Fruit fly (Drosophila melanogaster): Measurements from ENCODE around the gene Blos3.

The Blos3 gene

DNA sequence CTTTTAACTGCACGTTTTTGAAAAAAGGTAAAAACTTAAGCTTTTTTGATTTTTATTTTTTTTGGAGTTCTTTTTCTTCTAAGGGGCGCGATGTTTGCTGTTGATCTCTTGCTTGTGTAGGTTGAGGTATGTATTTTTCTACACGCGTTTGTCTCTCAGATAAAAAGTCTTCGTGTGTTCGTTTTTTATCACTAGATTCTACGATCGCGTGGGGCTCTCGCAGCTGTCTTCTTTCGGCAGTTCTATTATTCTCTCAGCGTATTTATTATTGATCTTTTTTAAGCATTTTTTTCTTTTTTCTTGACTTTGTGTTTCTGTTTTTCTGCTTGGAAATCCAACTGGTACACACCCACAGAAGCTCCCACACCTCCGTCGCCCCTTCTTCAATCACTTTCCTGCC lies 25.1 kb downstream of the Blos3 start:
- TF ChIP-seq psq (optimal IDR thresholded peaks at IDR 0.05) (no peak), ttk (optimal IDR thresholded peaks at IDR 0.05) (no peak)

DNA sequence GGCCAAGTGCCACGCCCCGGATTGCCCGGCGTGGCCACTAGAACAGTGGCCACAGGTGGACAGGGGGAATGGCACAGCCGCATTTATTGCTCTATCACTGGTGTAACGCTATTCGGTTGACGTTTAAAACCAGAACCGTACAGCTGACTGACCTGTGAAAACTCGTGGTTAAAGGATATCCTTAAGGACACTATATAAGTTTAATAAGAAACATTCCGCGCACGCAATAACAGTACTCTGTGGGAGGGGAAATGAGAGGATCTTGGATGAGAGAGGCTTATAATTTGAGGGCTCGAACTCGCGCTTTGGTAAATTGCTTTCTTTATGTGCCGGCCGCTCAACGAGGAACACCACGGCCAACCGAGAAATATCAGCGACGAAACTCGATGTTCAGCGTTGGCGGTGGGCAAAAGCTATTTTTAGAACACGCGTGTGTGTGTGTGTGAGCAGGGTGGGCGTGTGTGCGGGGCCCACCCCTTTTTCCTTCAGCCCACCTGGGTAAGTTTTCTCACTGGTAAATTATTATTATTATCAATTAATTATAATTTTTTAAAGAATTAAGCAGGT lies 26.4 kb downstream of the Blos3 start:
- TF ChIP-seq Sin3A (optimal IDR thresholded peaks at IDR 0.05) (no peak), h (optimal IDR thresholded peaks at IDR 0.05) (no peak), psq (optimal IDR thresholded peaks at IDR 0.05) (no peak)

DNA sequence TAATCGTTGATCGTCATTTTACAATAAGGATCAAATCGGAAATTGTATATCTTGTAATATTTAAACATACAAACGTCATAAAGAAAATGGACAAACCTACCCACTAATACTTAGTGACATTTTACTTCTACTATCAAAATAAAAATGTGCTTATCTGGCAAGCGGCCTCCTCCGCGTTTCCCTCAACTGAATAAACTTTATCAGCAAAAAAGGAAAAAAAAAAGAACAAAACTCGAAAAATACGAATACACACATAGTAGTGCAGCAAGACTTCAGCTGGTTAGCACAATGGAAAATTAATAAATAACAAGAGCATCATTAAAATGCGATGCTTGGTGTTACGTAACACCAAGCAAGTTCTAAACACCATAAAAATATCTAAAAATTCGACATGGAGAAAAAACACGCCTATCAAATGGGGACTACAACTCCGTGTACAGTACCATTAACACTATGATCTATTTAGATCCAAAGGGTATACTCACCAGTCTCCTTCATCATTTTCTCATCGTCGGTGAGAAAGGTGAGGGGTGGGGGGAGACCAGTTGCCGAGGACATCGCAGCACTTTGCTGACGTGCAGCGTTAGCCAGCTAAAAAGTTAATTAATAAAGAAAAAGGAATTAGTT lies 27.5 kb downstream of the Blos3 start:
- no peak for TF ChIP-seq Sin3A (optimal IDR thresholded peaks at IDR 0.05)

DNA sequence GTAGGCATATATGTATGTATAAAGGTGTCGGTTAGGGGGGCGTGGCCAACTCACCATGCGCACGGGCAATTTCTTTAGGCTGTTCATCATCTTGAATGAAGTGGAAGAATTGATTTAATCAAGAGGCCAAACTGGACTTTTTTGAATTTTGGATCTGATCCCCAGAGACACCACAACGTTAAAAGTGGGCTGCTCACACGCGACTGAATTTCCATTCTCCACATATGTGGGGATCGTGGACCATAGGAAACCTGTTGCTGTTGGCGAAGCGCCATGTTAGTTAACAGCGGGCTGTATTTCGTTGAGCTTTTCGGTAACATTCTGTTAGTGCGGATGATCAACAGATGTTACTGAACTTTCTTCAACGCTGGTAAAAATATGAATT lies 28.1 kb downstream of the Blos3 start, which contains the start of gene CG3902:
Gene CG3902 (minus strand): TSS at position 208 of the 385 bp plus-strand sequence.
- TF ChIP-seq Myc (optimal IDR thresholded peaks at IDR 0.05) (no peak), h (optimal IDR thresholded peaks at IDR 0.05) (no peak), Sin3A (optimal IDR thresholded peaks at IDR 0.05) (no peak), psq (optimal IDR thresholded peaks at IDR 0.05) (no peak), ttk (optimal IDR thresholded peaks at IDR 0.05) (no peak), insv (optimal IDR thresholded peaks at IDR 0.05) (no peak)

DNA sequence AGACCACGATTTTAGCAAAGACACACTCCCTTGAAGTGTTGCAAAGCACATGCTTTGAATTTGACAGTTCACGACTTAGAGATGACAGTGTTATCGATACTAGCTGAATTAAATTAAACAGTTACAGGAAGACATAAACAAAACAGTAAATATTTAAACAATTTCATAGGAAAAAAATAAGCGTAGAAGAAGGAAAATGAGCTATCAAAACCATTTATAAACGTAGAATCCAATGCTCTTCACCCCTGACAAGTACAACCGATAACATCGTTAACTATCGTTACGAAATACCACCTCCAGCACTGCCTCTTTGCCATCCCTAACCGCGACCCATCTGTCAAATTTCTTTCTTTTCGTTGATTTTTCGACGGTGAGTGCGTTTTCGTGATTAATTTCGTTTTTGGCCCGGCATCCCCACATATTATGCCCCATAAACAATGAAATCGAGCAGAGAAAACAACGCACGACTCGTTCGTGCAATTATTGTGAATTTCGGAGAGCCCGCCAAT lies 28.8 kb downstream of the Blos3 start, which contains the start of gene RpL26:
Gene RpL26 (plus strand): TSS at position 106 of the 509 bp plus-strand sequence.
- TF ChIP-seq Sin3A (optimal IDR thresholded peaks at IDR 0.05): no peak
- no peak for TF ChIP-seq psq (optimal IDR thresholded peaks at IDR 0.05)
- no peak for TF ChIP-seq h (optimal IDR thresholded peaks at IDR 0.05)
- TF ChIP-seq ttk (optimal IDR thresholded peaks at IDR 0.05): no peak
- TF ChIP-seq insv (optimal IDR thresholded peaks at IDR 0.05): no peak
- no peak for TF ChIP-seq Myc (optimal IDR thresholded peaks at IDR 0.05)

DNA sequence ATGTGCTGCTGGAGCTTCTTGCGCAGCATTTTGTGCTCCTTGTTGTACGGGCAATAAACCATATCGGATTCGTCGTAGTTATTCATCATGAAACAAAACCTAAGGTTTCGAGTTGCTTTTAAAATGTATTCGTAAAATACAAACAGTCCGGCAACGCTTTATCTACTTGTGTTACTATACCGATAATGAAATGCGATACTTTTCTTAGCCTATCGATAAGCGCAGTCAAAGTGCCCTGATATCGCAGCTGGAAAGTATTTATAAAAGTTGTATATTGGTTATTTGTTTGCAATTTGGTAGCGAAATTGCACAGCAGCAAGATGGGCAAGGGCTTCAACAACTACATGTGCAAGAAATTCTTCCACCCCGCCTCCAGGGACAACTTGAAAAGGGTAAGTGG lies 31.4 kb downstream of the Blos3 start, which contains the start of the genes arx and CG6843:
Gene arx (minus strand): TSS at position 144 of the 400 bp plus-strand sequence.
Gene CG6843 (plus strand): TSS at position 184 of the 400 bp plus-strand sequence.
- no peak for TF ChIP-seq insv (optimal IDR thresholded peaks at IDR 0.05)
- no peak for TF ChIP-seq Sin3A (optimal IDR thresholded peaks at IDR 0.05)
- TF ChIP-seq ttk (optimal IDR thresholded peaks at IDR 0.05): no peak
- TF ChIP-seq h (optimal IDR thresholded peaks at IDR 0.05): no peak
- no peak for TF ChIP-seq psq (optimal IDR thresholded peaks at IDR 0.05)
- no peak for TF ChIP-seq Myc (optimal IDR thresholded peaks at IDR 0.05)

DNA sequence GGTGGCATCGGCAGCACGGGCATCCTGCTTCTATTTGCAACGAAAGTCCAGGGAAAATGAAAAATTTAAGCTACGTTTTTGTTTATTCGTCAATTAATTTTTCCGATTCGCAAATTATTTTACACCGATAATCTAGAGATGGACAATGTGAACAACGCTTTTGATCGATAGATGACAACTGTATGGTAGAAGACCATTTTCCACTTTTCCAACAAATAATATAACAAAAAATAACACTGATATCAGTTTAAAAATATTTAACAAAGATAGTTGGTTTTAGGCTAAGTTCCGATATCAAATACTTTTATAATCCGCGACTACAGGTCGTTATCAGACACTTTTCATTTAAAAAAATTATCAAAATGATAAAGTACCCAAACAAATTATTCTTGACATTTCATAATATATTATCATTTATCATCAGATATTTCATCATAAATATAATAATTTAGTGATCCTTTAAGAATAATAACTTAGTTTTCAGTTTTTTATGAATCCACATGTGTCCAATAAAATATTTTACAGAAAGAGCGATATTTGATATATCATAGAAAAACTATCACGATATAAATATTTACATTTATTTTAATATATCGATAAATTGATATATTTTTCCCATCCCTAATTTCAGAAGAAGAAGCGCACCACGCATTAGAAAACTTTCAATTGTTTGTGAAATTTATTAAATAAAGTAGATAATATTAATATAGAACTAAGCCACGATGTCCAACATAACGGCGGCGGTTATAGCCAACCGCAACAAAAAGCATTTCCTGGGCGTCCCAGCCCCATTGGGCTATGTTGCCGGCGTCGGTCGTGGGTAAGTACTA lies 35.0 kb downstream of the Blos3 start, which contains the start of the genes CSN1b and Prp6:
Gene CSN1b (minus strand): TSS at position 159 of the 830 bp plus-strand sequence.
Gene Prp6 (plus strand): TSS at position 601 of the 830 bp plus-strand sequence.
- no peak for TF ChIP-seq Myc (optimal IDR thresholded peaks at IDR 0.05)
- no peak for TF ChIP-seq Sin3A (optimal IDR thresholded peaks at IDR 0.05)
- TF ChIP-seq psq (optimal IDR thresholded peaks at IDR 0.05): no peak
- TF ChIP-seq h (optimal IDR thresholded peaks at IDR 0.05): no peak
- TF ChIP-seq insv (optimal IDR thresholded peaks at IDR 0.05): no peak
- no peak for TF ChIP-seq ttk (optimal IDR thresholded peaks at IDR 0.05)

DNA sequence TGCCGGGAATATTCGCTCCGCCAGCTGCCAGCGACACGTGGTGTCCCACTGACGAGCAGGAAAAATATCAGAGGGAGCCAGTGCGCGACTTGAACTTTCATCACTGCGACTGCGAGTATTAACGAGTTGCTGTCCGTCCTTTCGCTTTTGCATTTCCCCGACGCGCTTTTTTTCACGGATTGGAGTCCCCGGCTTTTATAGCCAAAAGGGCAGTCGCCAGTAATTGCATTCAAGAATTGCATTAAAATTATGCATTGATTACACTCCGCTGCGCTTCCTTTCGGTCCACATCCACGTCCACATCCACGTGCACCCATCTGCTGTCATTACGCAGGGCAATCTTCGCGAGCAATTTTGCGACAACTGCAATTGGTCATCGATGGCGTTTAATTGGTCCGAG lies 41.1 kb downstream of the Blos3 start, which contains the start of gene Ir75d:
Gene Ir75d (minus strand): TSS at position 101 of the 400 bp plus-strand sequence.
- TF ChIP-seq Myc (optimal IDR thresholded peaks at IDR 0.05) (no peak), Sin3A (optimal IDR thresholded peaks at IDR 0.05) (no peak), psq (optimal IDR thresholded peaks at IDR 0.05) (no peak), ttk (optimal IDR thresholded peaks at IDR 0.05) (no peak), h (optimal IDR thresholded peaks at IDR 0.05) (no peak), insv (optimal IDR thresholded peaks at IDR 0.05) (no peak)

DNA sequence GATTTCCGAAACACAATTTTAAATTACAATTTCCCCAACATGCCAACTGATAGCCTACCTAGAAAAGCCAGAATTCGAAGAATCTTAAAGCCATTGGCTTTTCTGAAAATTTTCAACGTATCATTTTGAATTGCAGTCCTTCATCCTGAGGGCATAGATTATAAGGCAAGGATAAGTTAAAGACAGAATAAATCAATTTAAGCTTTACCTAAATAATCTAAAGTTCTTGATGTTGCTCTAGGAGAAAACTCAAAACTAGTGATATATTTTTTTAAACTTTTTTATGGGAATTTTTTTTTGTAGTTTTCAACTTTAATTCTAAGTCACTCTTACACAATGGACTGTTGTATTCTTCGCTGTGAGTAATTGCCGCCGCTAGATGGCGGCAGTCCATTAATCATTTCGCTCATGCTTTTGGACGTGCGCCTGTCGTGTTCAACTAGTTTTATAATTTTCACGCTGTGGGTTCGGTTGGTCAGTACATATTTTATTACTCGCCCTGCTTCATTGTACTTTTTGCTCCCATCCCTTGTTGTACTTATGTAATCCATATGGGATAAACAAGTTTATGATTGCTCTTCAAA lies 44.2 kb downstream of the Blos3 start, which contains the start of gene COX6AL2:
Gene COX6AL2 (minus strand): TSS at position 51 of the 584 bp plus-strand sequence.
- TF ChIP-seq Myc (optimal IDR thresholded peaks at IDR 0.05) (no peak), insv (optimal IDR thresholded peaks at IDR 0.05) (no peak), Sin3A (optimal IDR thresholded peaks at IDR 0.05) (no peak), h (optimal IDR thresholded peaks at IDR 0.05) (no peak), ttk (optimal IDR thresholded peaks at IDR 0.05) (no peak), psq (optimal IDR thresholded peaks at IDR 0.05) (no peak)

DNA sequence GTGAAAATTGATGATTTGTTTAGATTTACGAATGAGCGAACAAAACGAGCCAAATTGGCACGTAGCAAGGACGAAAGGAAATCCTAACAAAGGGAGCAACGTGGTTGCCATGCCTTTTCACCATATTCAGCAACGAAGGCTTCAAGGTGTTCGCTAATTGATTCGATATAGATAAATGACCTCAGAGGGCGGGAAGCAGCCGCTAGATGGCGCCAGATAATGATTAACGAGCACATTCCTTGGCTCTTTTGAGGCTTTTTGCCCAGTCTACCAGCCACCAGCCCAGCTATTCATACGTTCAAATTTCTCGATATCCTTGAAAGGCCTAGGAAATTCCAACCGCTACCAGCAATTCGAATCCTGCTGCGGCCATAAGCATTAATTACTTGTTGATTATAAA lies 46.4 kb downstream of the Blos3 start:
- no peak for TF ChIP-seq Myc (optimal IDR thresholded peaks at IDR 0.05)
- no peak for TF ChIP-seq insv (optimal IDR thresholded peaks at IDR 0.05)
- no peak for TF ChIP-seq psq (optimal IDR thresholded peaks at IDR 0.05)
- TF ChIP-seq ttk (optimal IDR thresholded peaks at IDR 0.05): no peak
- TF ChIP-seq h (optimal IDR thresholded peaks at IDR 0.05): no peak
- no peak for TF ChIP-seq Sin3A (optimal IDR thresholded peaks at IDR 0.05)

DNA sequence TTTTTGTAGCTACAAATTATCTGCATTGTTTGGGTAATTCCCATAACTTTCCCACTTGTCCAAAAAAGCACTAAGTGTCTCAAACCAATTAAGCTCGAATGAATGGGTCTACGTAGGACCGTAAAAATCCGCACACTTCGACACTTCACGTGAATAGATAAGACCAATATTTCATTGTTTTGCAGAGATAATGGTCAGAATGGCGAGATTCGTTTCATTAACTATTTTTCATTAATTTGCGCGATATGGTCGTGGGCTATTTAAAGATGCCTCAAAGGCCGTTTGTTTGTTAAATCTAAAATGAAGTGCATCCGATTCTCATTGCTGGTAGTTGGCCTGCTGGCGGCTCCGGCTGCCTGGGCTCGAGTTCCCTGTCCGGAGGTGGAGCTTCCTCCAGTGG lies 47.3 kb downstream of the Blos3 start, which contains the start of gene CG6839:
Gene CG6839 (plus strand): TSS at position 301 of the 400 bp plus-strand sequence.
- TF ChIP-seq insv (optimal IDR thresholded peaks at IDR 0.05) (no peak), Myc (optimal IDR thresholded peaks at IDR 0.05) (no peak), ttk (optimal IDR thresholded peaks at IDR 0.05) (no peak), h (optimal IDR thresholded peaks at IDR 0.05) (no peak), psq (optimal IDR thresholded peaks at IDR 0.05) (no peak), Sin3A (optimal IDR thresholded peaks at IDR 0.05) (no peak)

Data from Kc167 (cell line).